Worm (Caenorhabditis elegans) whole organism, late embryonic: ENCODE measurements around the gene sru-7.

Source experiments
- K02D7.2 ChIP-seq: sonication (generic microtip); optimal IDR thresholded peaks from 2 replicates; lab custom pipeline; 2017; ENCODE audit warnings: mild to moderate bottlenecking, missing genetic modification characterization, missing compliant biosample characterization
- che-1 ChIP-seq: sonication (generic microtip); optimal IDR thresholded peaks from 2 replicates; lab custom pipeline; 2016; ENCODE audit warnings: mild to moderate bottlenecking, missing genetic modification characterization, missing compliant biosample characterization
- fkh-10 ChIP-seq: fragments of 150-350 bp; optimal IDR thresholded peaks from 2 replicates; lab custom pipeline; 2014; ENCODE audit warnings: missing biosample characterization, missing genetic modification reagents, missing genetic modification characterization
- hlh-15 ChIP-seq: sonication (generic microtip); optimal IDR thresholded peaks from 2 replicates; lab custom pipeline; 2016; ENCODE audit warnings: missing genetic modification characterization, missing compliant biosample characterization
- lim-6 ChIP-seq: sonication (generic microtip); optimal IDR thresholded peaks from 2 replicates; lab custom pipeline; 2016; ENCODE audit warnings: missing genetic modification characterization, missing compliant biosample characterization
- odd-2 ChIP-seq: sonication (generic microtip); optimal IDR thresholded peaks from 2 replicates; lab custom pipeline; 2017; ENCODE audit warnings: antibody characterized with exemption, mild to moderate bottlenecking, missing genetic modification characterization, missing compliant biosample characterization
- pha-4 ChIP-seq: fragments of 150-350 bp; optimal IDR thresholded peaks from 2 replicates; lab custom pipeline; 2018; ENCODE audit warnings: missing biosample characterization, missing genetic modification reagents, missing genetic modification characterization
- sdc-2 ChIP-seq: sonication (generic microtip); optimal IDR thresholded peaks from 2 replicates; lab custom pipeline; 2016; ENCODE audit warnings: missing genotype, missing genetic modification characterization, missing compliant biosample characterization

DNA sequence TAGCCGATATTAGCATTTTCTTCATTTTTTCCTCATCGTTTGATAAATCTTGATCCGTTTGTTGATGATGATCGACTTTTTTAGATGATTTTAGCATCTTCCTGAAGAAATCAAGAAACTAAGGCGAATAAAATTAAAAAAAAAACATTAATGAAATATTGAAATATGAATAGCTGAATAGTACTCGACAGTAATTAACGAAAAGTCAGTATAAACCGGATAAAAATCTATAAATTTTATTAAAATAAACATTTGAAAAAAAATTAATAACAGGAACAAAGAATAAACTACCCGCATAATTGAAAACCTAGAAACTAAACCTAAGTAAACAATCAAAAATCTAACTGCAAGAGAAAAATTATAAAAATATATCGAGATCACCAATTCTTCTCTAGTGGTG is 3.9 kb downstream of the sru-7 start, which contains the start of gene C28C12.12:
- TF ChIP-seq sdc-2 (tag; lab: Kevin White, UChicago) = no peak
- no peak for TF ChIP-seq fkh-10 (GFP tag; lab: Kevin White, UChicago)
- TF ChIP-seq odd-2 (tag; lab: Kevin White, UChicago) = no peak
- no peak for TF ChIP-seq K02D7.2
- no peak for TF ChIP-seq pha-4
- TF ChIP-seq lim-6 (tag; lab: Kevin White, UChicago) = no peak
- TF ChIP-seq che-1 (tag; lab: Kevin White, UChicago) = no peak
- no peak for TF ChIP-seq hlh-15
